Worm (Caenorhabditis elegans) whole organism, L4/young adult: Measurements from ENCODE around the gene AC7.3.

Experiments used
- dao-5 ChIP-seq: sonication (generic microtip); optimal IDR thresholded peaks from 2 replicates; lab custom pipeline; 2016; ENCODE audit warnings: missing genotype, missing genetic modification characterization, moderate library complexity, missing compliant biosample characterization
- him-1 ChIP-seq: sonication (generic microtip); optimal IDR thresholded peaks from 2 replicates; lab custom pipeline; 2016; ENCODE audit warnings: missing genotype, missing genetic modification reagents, missing genetic modification characterization, missing compliant biosample characterization

DNA sequence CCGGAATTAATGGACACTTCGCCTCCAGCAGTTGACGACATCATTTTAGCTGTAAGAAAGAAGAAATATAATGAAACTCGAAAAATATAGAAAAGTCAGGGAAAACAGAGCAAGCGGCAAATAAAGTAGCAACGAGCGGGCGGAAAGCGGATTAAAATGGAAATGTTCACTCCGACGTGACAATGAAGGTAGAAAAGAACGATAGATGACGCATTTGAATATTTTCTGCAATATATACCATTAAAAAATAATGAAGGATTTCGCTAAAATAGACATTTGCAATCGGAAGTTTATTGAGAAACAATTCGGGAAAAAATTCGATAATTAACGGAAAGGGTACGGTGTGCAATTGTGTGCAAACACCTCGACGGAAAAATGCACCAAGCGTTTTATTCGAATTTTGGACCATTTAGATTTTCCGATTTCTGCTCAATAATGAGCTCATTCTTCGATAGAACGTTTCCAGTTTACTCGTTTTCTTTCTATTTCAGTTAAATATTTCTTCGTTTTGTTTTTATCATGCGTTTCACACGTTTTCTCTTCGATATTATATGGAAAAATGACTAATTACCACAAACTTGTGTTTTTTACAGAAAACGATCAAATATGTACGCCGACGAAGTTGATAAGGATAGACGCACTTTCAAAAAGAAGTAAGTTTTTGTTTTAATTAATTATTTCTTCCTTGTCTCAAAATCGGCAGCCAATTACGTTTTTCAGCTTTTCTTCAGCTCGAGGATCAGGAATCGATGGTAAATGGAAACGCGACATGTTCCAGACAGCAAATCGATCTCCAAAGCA is 20.4 kb upstream of the AC7.3 start, which contains the start of the genes snpn-1 and C02B10.4:
- TF ChIP-seq him-1 (tag; lab: Kevin White, UChicago) (peak; percentile 15), dao-5 (no peak)
